Worm (Caenorhabditis elegans) whole organism, L4 larva: ENCODE results near the gene W09H1.4.

Experiments
- ama-1 ChIP-seq: fragments of 150-350 bp; optimal IDR thresholded peaks from 2 replicates; lab custom pipeline; 2014; ENCODE audit warnings: inconsistent platforms, mixed read lengths
- lin-29 ChIP-seq: fragments of 200-800 bp; sonication (Bioruptor generic); IDR thresholded peaks from 2 replicates; pipeline ENCODE4 v1.3.6; 2022; ENCODE audit warnings: missing genetic modification reagents, missing genetic modification characterization, missing compliant biosample characterization
- lin-39 ChIP-seq: fragments of 150-350 bp; optimal IDR thresholded peaks from 2 replicates; lab custom pipeline; 2014; ENCODE audit warnings: missing biosample characterization, missing genetic modification reagents, missing genetic modification characterization
- mep-1 ChIP-seq: fragments of 150-350 bp; sonication (generic microtip); optimal IDR thresholded peaks from 3 replicates; lab custom pipeline; 2014; ENCODE audit warnings: missing biosample characterization, missing genetic modification characterization
- nhr-28 ChIP-seq: fragments of 150-350 bp; optimal IDR thresholded peaks from 2 replicates; lab custom pipeline; 2014; ENCODE audit warnings: missing biosample characterization, missing genetic modification characterization
- nhr-77 ChIP-seq: fragments of 150-350 bp; optimal IDR thresholded peaks from 2 replicates; lab custom pipeline; 2014; ENCODE audit warnings: missing biosample characterization, missing genetic modification characterization
- pqm-1 ChIP-seq: sonication (generic microtip); optimal IDR thresholded peaks from 2 replicates; lab custom pipeline; 2017; ENCODE audit warnings: missing biosample characterization, missing genetic modification characterization
- spr-3 ChIP-seq: fragments of 200-800 bp; sonication (Bioruptor generic); optimal IDR thresholded peaks from 2 replicates; lab custom pipeline; 2018; ENCODE audit warnings: mild to moderate bottlenecking, missing genetic modification characterization, missing compliant biosample characterization
- zfp-2 ChIP-seq: sonication (generic microtip); optimal IDR thresholded peaks from 2 replicates; lab custom pipeline; 2016; ENCODE audit warnings: mild to moderate bottlenecking, missing genetic modification characterization, missing compliant biosample characterization

- no peak for TF ChIP-seq spr-3 (GFP tag; lab: Kevin White, UChicago)
- TF ChIP-seq mep-1 (tag; lab: Kevin White, UChicago), result no peak
- TF ChIP-seq nhr-77 (tag; lab: Kevin White, UChicago), result no peak
- no peak for TF ChIP-seq lin-39
- TF ChIP-seq nhr-28 (tag; lab: Kevin White, UChicago), result no peak
- no peak for TF ChIP-seq ama-1 (lab: Kevin White, UChicago)
- TF ChIP-seq lin-29, result no peak
- TF ChIP-seq pqm-1 (tag; lab: Kevin White, UChicago), result no peak
- no peak for TF ChIP-seq zfp-2 (tag; lab: Kevin White, UChicago)
Observed at ce11 chrII:13163009-13163408, 20.3 kb upstream of the W09H1.4 start.
